Worm (Caenorhabditis elegans) whole organism, mixed stage, embryonic: Measurements from ENCODE around the gene R02E4.2.
A peak's percentile ranks its signal among the peaks of the same experiment; 100 is the strongest.

Source experiments
- M03D4.4 ChIP-seq: sonication (generic microtip); optimal IDR thresholded peaks from 2 replicates; lab custom pipeline; 2017; ENCODE audit warnings: mild to moderate bottlenecking, missing genetic modification characterization, missing compliant biosample characterization
- ceh-43 ChIP-seq: fragments of 200-800 bp; sonication (Bioruptor generic); optimal IDR thresholded peaks from 2 replicates; lab custom pipeline; 2018; ENCODE audit warnings: mild to moderate bottlenecking, missing genetic modification characterization, moderate library complexity, missing compliant biosample characterization
- ceh-83 ChIP-seq: fragments of 200-800 bp; sonication (Bioruptor generic); optimal IDR thresholded peaks from 2 replicates; lab custom pipeline; 2018; ENCODE audit warnings: mild to moderate bottlenecking, missing genetic modification characterization, missing compliant biosample characterization
- ces-1 ChIP-seq: fragments of 150-350 bp; optimal IDR thresholded peaks from 2 replicates; lab custom pipeline; 2014; ENCODE audit warnings: missing biosample characterization, missing genetic modification reagents, missing genetic modification characterization
- cnd-1 ChIP-seq: fragments of 200-800 bp; sonication (Bioruptor generic); optimal IDR thresholded peaks from 2 replicates; lab custom pipeline; 2018; ENCODE audit warnings: mild to moderate bottlenecking, missing genetic modification characterization, missing compliant biosample characterization
- elt-1 ChIP-seq: sonication (generic microtip); optimal IDR thresholded peaks from 2 replicates; lab custom pipeline; 2017; ENCODE audit warnings: missing genetic modification characterization, mild to moderate bottlenecking, missing compliant biosample characterization, antibody characterized with exemption, moderate library complexity, borderline replicate concordance; ENCODE audit not compliant: insufficient read depth
- elt-3 ChIP-seq: fragments of 150-350 bp; optimal IDR thresholded peaks from 2 replicates; lab custom pipeline; 2014; ENCODE audit warnings: missing biosample characterization, missing genetic modification characterization
- flh-1 ChIP-seq: fragments of 200-800 bp; sonication (Bioruptor generic); optimal IDR thresholded peaks from 2 replicates; lab custom pipeline; 2018; ENCODE audit warnings: mild to moderate bottlenecking, missing genetic modification characterization, moderate library complexity, missing compliant biosample characterization
- ham-2 ChIP-seq: fragments of 200-800 bp; sonication (Bioruptor generic); optimal IDR thresholded peaks from 2 replicates; lab custom pipeline; 2018; ENCODE audit warnings: mild to moderate bottlenecking, missing genetic modification characterization, missing compliant biosample characterization
- hlh-1 ChIP-seq: fragments of 150-350 bp; optimal IDR thresholded peaks from 2 replicates; lab custom pipeline; 2014; ENCODE audit warnings: missing biosample characterization, missing genetic modification reagents, missing genetic modification characterization
- mab-5 ChIP-seq: fragments of 150-350 bp; optimal IDR thresholded peaks from 2 replicates; lab custom pipeline; 2014; ENCODE audit warnings: missing biosample characterization, missing genetic modification characterization
- mls-2 ChIP-seq: sonication (generic microtip); optimal IDR thresholded peaks from 2 replicates; lab custom pipeline; 2016; ENCODE audit warnings: mild to moderate bottlenecking, missing genetic modification characterization, moderate library complexity, missing compliant biosample characterization
- nhr-12 ChIP-seq: fragments of 150-350 bp; optimal IDR thresholded peaks from 2 replicates; lab custom pipeline; 2014; ENCODE audit warnings: missing biosample characterization, missing genetic modification characterization
- nhr-2 ChIP-seq: fragments of 150-350 bp; optimal IDR thresholded peaks from 2 replicates; lab custom pipeline; 2014; ENCODE audit warnings: missing biosample characterization, missing genetic modification characterization
- nhr-237 ChIP-seq: fragments of 150-350 bp; optimal IDR thresholded peaks from 2 replicates; lab custom pipeline; 2014; ENCODE audit warnings: missing biosample characterization, missing genetic modification characterization
- nhr-76 ChIP-seq: sonication (generic microtip); optimal IDR thresholded peaks from 2 replicates; lab custom pipeline; 2017; ENCODE audit warnings: missing biosample characterization, missing genetic modification characterization
- pha-4 ChIP-seq: fragments of 150-350 bp; optimal IDR thresholded peaks from 2 replicates; lab custom pipeline; 2018; ENCODE audit warnings: missing biosample characterization, missing genetic modification reagents, missing genetic modification characterization
- sem-2 ChIP-seq: fragments of 200-800 bp; sonication (Bioruptor generic); optimal IDR thresholded peaks from 2 replicates; lab custom pipeline; 2018; ENCODE audit warnings: mild to moderate bottlenecking, missing genetic modification characterization, missing compliant biosample characterization
- tbx-8 ChIP-seq: fragments of 200-800 bp; sonication (Bioruptor generic); optimal IDR thresholded peaks from 2 replicates; lab custom pipeline; 2018; ENCODE audit warnings: mild to moderate bottlenecking, missing genetic modification characterization, moderate library complexity, missing compliant biosample characterization
- unc-120 ChIP-seq: sonication (generic microtip); optimal IDR thresholded peaks from 2 replicates; lab custom pipeline; 2017; ENCODE audit warnings: missing genetic modification characterization, missing compliant biosample characterization; ENCODE audit not compliant: poor library complexity, severe bottlenecking
- unc-62 ChIP-seq: fragments of 150-350 bp; optimal IDR thresholded peaks from 2 replicates; lab custom pipeline; 2014; ENCODE audit warnings: missing biosample characterization, missing genetic modification reagents, missing genetic modification characterization
- zip-8 ChIP-seq: fragments of 150-350 bp; optimal IDR thresholded peaks from 2 replicates; lab custom pipeline; 2014; ENCODE audit warnings: missing biosample characterization, missing genetic modification characterization

The R02E4.2 gene

DNA sequence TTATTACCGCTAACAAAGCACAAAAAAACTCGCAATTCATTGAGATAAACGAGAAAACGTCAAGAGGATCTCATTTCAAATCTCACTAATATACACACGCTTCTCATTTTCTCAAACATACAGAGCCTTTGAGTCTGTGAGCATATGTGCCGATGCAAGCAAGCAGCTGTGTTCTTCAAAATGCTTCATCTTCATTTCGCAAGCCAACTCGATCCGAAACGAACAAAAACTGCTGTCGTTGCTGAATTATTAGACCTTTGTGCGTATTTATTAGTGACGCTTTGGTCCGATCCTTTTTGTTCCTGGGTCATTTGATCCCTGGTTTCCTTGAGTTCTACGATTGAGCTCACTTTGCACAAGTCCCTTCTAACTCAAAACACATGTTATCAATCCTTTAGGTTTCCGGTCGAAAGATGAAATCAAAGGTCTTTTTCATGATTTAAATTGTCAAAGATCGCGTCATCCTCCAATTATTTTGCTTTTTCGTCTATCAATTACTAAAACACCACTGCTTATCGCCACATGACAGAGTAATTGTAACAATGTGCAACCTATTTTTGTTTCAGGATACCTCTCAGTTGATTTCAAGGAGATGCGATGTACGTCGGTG is at the start of gene R02E4.2:
Gene R02E4.2 (plus strand): TSS at position 560 of the 610 bp plus-strand sequence.
- TF ChIP-seq tbx-8 (GFP tag; lab: Kevin White, UChicago) (no peak), nhr-12 (tag; lab: Kevin White, UChicago) (no peak), unc-120 (tag; lab: Kevin White, UChicago) (peak; percentile 14), hlh-1 (tag; lab: Kevin White, UChicago) (peak; percentile 59)

DNA sequence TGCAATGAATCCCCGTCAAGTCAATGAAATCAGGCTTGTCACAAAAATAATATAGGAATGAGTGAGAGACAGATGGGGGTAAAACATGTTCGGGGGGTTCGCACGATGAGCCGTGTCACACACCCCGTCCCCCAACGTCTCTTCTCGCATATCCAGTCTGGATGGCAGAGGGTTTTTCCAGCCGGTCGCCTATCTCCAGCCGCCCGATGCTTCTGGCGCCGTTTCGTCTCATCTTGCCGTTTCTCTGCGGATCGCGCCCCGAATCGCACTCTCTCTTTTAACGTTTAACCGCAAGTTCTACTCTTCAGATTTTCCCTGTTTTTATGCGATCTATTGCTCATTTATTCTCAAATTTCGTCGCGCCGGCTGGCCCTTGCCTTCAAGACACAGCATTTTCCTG is 45.3 kb upstream of the R02E4.2 start:
- TF ChIP-seq nhr-2 (tag; lab: Kevin White, UChicago) = no peak
- no peak for TF ChIP-seq mls-2
- no peak for TF ChIP-seq ceh-43 (GFP tag; lab: Kevin White, UChicago)
- TF ChIP-seq elt-1 (tag; lab: Kevin White, UChicago) = no peak
- no peak for TF ChIP-seq ceh-83 (GFP tag; lab: Kevin White, UChicago)
- TF ChIP-seq hlh-1 (tag; lab: Kevin White, UChicago) = no peak
- no peak for TF ChIP-seq mab-5 (tag; lab: Kevin White, UChicago)
- TF ChIP-seq M03D4.4 = no peak
- TF ChIP-seq elt-3 (tag; lab: Kevin White, UChicago) = no peak
- TF ChIP-seq, all 35 proteins: peak for 0

DNA sequence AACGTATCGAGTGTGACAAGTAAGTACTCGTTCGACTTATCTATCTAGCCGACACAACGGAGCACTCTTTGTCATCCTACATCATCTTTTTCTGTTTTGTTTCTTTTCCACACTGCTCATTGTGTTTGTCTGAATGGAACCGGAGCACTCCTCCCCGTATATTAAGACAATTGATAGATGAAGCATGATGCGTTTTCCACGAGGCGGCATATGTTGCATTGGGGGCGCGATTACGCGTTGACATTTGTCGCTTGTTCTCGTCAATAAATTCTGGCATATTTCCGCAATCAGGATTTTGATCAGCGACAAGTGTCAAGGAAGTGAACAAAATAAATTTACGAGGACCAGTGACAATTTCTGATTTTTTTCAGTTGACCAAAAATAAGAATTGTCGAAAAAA is 39.1 kb upstream of the R02E4.2 start:
- TF ChIP-seq hlh-1 (tag; lab: Kevin White, UChicago) (peak; percentile 54), unc-120 (tag; lab: Kevin White, UChicago) (peak; percentile 17), unc-62 (peak; percentile 90), zip-8 (tag; lab: Kevin White, UChicago) (no peak), flh-1 (GFP tag; lab: Kevin White, UChicago) (no peak)

DNA sequence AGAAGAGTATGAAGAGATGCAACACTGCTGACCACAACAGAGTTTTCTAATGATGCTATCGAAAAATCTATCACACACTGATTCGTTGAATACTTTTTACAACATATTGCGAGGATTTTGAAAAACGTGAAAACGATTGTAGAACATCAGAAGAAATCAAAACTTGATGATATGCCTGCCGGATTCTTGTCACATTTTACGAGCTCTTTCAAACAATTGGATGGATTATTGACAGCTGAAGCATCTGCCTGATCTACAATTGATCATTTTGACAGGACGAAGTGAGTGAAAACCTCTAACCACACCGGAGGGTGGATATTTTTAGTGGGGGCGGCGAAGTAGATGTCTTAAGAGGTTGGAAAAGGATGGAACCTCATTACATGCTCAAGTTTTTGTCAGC is 34.8 kb upstream of the R02E4.2 start:
- TF ChIP-seq unc-62 = peak; percentile 92
- no peak for TF ChIP-seq nhr-76 (tag; lab: Kevin White, UChicago)

ce11 chrX:4075934-4076333 is 31.3 kb upstream of the R02E4.2 start:
- peak; percentile 52 for TF ChIP-seq unc-62
- TF ChIP-seq hlh-1 (tag; lab: Kevin White, UChicago) = peak; percentile 58
- TF ChIP-seq pha-4 = no peak
- TF ChIP-seq, all 35 proteins: peak for 2

- TF ChIP-seq tbx-8 (GFP tag; lab: Kevin White, UChicago) (no peak), nhr-237 (tag; lab: Kevin White, UChicago) (no peak), nhr-2 (tag; lab: Kevin White, UChicago) (no peak), sem-2 (GFP tag; lab: Kevin White, UChicago) (no peak), ceh-83 (GFP tag; lab: Kevin White, UChicago) (no peak)
Measured at ce11 chrX:4079264-4079663, 28.0 kb upstream of the R02E4.2 start, which contains the start of gene T06F4.1. T06F4.1 (minus strand) TSS chrX:4079364.

ce11 chrX:4085489-4085888 is 21.8 kb upstream of the R02E4.2 start:
- TF ChIP-seq ham-2 (GFP tag; lab: Kevin White, UChicago) = no peak

DNA sequence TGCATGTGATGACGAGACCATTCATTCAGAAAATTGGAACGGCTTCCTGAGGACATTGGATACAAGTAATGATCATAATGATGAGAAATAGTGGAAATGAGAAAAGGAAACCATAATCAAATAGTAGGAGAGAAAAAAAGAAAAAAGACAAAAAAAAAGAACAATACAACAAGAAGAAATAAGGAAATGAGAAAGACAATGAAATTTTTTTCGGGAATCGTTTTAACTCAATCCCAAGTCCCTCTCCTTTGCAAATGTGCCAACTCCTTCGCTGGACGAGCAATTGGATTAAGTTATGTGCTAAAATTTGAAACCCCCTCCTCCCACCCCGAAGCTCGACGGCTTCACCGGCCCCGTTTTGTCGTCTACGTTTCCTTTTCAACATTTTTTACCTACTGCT is 18.3 kb upstream of the R02E4.2 start:
- no peak for TF ChIP-seq ceh-83 (GFP tag; lab: Kevin White, UChicago)
- no peak for TF ChIP-seq nhr-76 (tag; lab: Kevin White, UChicago)
- TF ChIP-seq mab-5 (tag; lab: Kevin White, UChicago) = no peak
- no peak for TF ChIP-seq nhr-2 (tag; lab: Kevin White, UChicago)
- TF ChIP-seq unc-62 = no peak
- TF ChIP-seq M03D4.4 = no peak
- no peak for TF ChIP-seq cnd-1
- peak; percentile 83 for TF ChIP-seq ces-1
- TF ChIP-seq flh-1 (GFP tag; lab: Kevin White, UChicago) = no peak
